Fruit fly (Drosophila melanogaster) whole organism, pupa: ENCODE data around the gene GstD8.

Experiments used
- CG10348 ChIP-seq: fragments of 200-800 bp; sonication (Bioruptor generic); IDR thresholded peaks from 2 replicates; pipeline ENCODE4 v1.3.6; 2022; ENCODE audit warnings: missing biosample characterization, missing genetic modification characterization
- CG12605 ChIP-seq: fragments of 200-800 bp; sonication (Bioruptor generic); IDR thresholded peaks from 2 replicates; pipeline ENCODE4 v1.3.6; 2022; ENCODE audit warnings: missing biosample characterization, missing genetic modification characterization
- CG13204 ChIP-seq: fragments of 200-800 bp; sonication (Bioruptor generic); optimal IDR thresholded peaks from 2 replicates; lab custom pipeline; 2018; ENCODE audit warnings: missing biosample characterization, mild to moderate bottlenecking, missing genetic modification characterization, moderate library complexity
- CG14655 ChIP-seq: fragments of 200-800 bp; sonication (Bioruptor generic); optimal IDR thresholded peaks from 3 replicates; lab custom pipeline; 2017; ENCODE audit warnings: mild to moderate bottlenecking, missing biosample characterization, missing genetic modification reagents, missing genetic modification characterization
- CG15710 ChIP-seq: fragments of 200-800 bp; sonication (Bioruptor generic); optimal IDR thresholded peaks from 2 replicates; lab custom pipeline; 2018; ENCODE audit warnings: missing biosample characterization, mild to moderate bottlenecking, missing genetic modification characterization, moderate library complexity
- CG17806 ChIP-seq: fragments of 200-800 bp; sonication (Bioruptor generic); optimal IDR thresholded peaks from 2 replicates; lab custom pipeline; 2018; ENCODE audit warnings: missing biosample characterization, mild to moderate bottlenecking, missing genetic modification characterization, moderate library complexity
- CG32121 ChIP-seq: fragments of 200-800 bp; sonication (Bioruptor generic); IDR thresholded peaks from 2 replicates; pipeline ENCODE4 v1.3.6; 2022; ENCODE audit warnings: missing biosample characterization, missing genetic modification characterization
- CG34367 ChIP-seq: fragments of 200-800 bp; sonication (Bioruptor generic); optimal IDR thresholded peaks from 2 replicates; lab custom pipeline; 2018; ENCODE audit warnings: missing biosample characterization, mild to moderate bottlenecking, missing genetic modification characterization
- CG4496 ChIP-seq: fragments of 200-800 bp; sonication (Bioruptor generic); IDR thresholded peaks from 3 replicates; pipeline ENCODE4 v1.3.6; 2022; ENCODE audit warnings: missing biosample characterization, missing genetic modification characterization
- CG8159 ChIP-seq: fragments of 200-800 bp; sonication (Bioruptor generic); optimal IDR thresholded peaks from 3 replicates; lab custom pipeline; 2018; ENCODE audit warnings: missing biosample characterization, mild to moderate bottlenecking, missing genetic modification characterization, moderate library complexity
- CG8301 ChIP-seq: fragments of 200-800 bp; sonication (Bioruptor generic); optimal IDR thresholded peaks from 2 replicates; lab custom pipeline; 2018; ENCODE audit warnings: missing biosample characterization, mild to moderate bottlenecking, missing genetic modification characterization
- CG9948 ChIP-seq: fragments of 200-800 bp; sonication (Bioruptor generic); optimal IDR thresholded peaks from 2 replicates; lab custom pipeline; 2018; ENCODE audit warnings: missing biosample characterization, mild to moderate bottlenecking, missing genetic modification characterization, moderate library complexity
- D1 ChIP-seq: fragments of 200-800 bp; sonication (Bioruptor generic); optimal IDR thresholded peaks from 2 replicates; lab custom pipeline; 2018; ENCODE audit warnings: missing biosample characterization, mild to moderate bottlenecking, missing genetic modification characterization, moderate library complexity
- EcR ChIP-seq: fragments of 200-800 bp; sonication (Bioruptor generic); optimal IDR thresholded peaks from 3 replicates; lab custom pipeline; 2019; ENCODE audit warnings: missing biosample characterization, missing genetic modification characterization, mild to moderate bottlenecking, moderate library complexity, missing genetic modification reagents
- Ets98B ChIP-seq: fragments of 200-800 bp; sonication (Bioruptor generic); IDR thresholded peaks from 2 replicates; pipeline ENCODE4 v1.3.6; 2022; ENCODE audit warnings: missing biosample characterization, missing genetic modification characterization
- Pif1A ChIP-seq: fragments of 200-800 bp; sonication (Bioruptor generic); optimal IDR thresholded peaks from 3 replicates; lab custom pipeline; 2016; ENCODE audit warnings: missing biosample characterization, missing genetic modification characterization
- Pif1B ChIP-seq: fragments of 200-800 bp; sonication (Bioruptor generic); optimal IDR thresholded peaks from 3 replicates; lab custom pipeline; 2016; ENCODE audit warnings: missing biosample characterization, missing genetic modification characterization
- Snoo ChIP-seq: fragments of 200-800 bp; sonication (Bioruptor generic); optimal IDR thresholded peaks from 3 replicates; lab custom pipeline; 2017; ENCODE audit warnings: missing biosample characterization, mild to moderate bottlenecking, missing genetic modification characterization, inconsistent platforms
- fd96Ca ChIP-seq: fragments of 200-800 bp; sonication (Bioruptor generic); IDR thresholded peaks from 3 replicates; pipeline ENCODE4 v1.3.6; 2022; ENCODE audit warnings: missing biosample characterization, missing genetic modification characterization
- gl ChIP-seq: fragments of 200-800 bp; sonication (Bioruptor generic); optimal IDR thresholded peaks from 2 replicates; lab custom pipeline; 2018; ENCODE audit warnings: missing biosample characterization, mild to moderate bottlenecking, missing genetic modification characterization
- rn ChIP-seq: fragments of 200-800 bp; sonication (Bioruptor generic); IDR thresholded peaks from 2 replicates; pipeline ENCODE4 v1.3.6; 2022; ENCODE audit warnings: missing biosample characterization, missing genetic modification characterization

GstD8 gene

dm6 chr3R:12365887-12366286 lies 13.9 kb upstream of the GstD8 start:
- TF ChIP-seq Ets98B (GFP tag; lab: Robert Waterston, UW) = no peak
- TF ChIP-seq gl (tag; lab: Kevin White, UChicago) = no peak
- TF ChIP-seq Pif1A = no peak
- no peak for TF ChIP-seq CG34367
- TF ChIP-seq fd96Ca (GFP tag; lab: Robert Waterston, UW) = no peak
- TF ChIP-seq, all 21 proteins: peak for 0

- TF ChIP-seq CG8301 (tag; lab: Kevin White, UChicago) = no peak
- no peak for TF ChIP-seq CG17806 (tag; lab: Kevin White, UChicago)
- no peak for TF ChIP-seq CG9948 (tag; lab: Kevin White, UChicago)
- TF ChIP-seq CG12605 (GFP tag; lab: Robert Waterston, UW) = no peak
- no peak for TF ChIP-seq Ets98B (GFP tag; lab: Robert Waterston, UW)
- no peak for TF ChIP-seq CG14655 (GFP tag; lab: Kevin White, UChicago)
- no peak for TF ChIP-seq gl (tag; lab: Kevin White, UChicago)
Observed at dm6 chr3R:12367464-12367863, 12.3 kb upstream of the GstD8 start, which contains the start of gene GstD9. TSS of gene GstD9 (minus strand) at chr3R:12367564.

dm6 chr3R:12369135-12369792 lies 10.5 kb upstream of the GstD8 start, which contains the start of gene GstD1:
TSS of gene GstD1 (minus strand) at chr3R:12369268.
- TF ChIP-seq rn (GFP tag; lab: Robert Waterston, UW) = no peak
- peak; percentile 48 for TF ChIP-seq EcR (GFP tag; lab: Kevin White, UChicago)
- peak; percentile 86 for TF ChIP-seq CG14655 (GFP tag; lab: Kevin White, UChicago)
- no peak for TF ChIP-seq D1 (tag; lab: Kevin White, UChicago)
- TF ChIP-seq CG12605 (GFP tag; lab: Robert Waterston, UW) = peak; percentile 75
- TF ChIP-seq CG15710 (tag; lab: Kevin White, UChicago) = peak; percentile 24
- peak; percentile 72 for TF ChIP-seq CG9948 (tag; lab: Kevin White, UChicago)
- peak; percentile 88 for TF ChIP-seq CG8301 (tag; lab: Kevin White, UChicago)
- TF ChIP-seq CG10348 (GFP tag; lab: Robert Waterston, UW) = peak; percentile 30
- peak; percentile 17 for TF ChIP-seq CG34367
- TF ChIP-seq fd96Ca (GFP tag; lab: Robert Waterston, UW) = peak; percentile 89; the same call in 2 of the 3 replicates
- peak; percentile 39 for TF ChIP-seq CG17806 (tag; lab: Kevin White, UChicago)
- peak; percentile 14 for TF ChIP-seq Snoo (tag; lab: Kevin White, UChicago)
- peak; percentile 90 for TF ChIP-seq Ets98B (GFP tag; lab: Robert Waterston, UW)
- peak; percentile 74 for TF ChIP-seq CG4496 (GFP tag; lab: Robert Waterston, UW)
- TF ChIP-seq Pif1B (GFP tag; lab: Kevin White, UChicago) = peak; percentile 38
- TF ChIP-seq CG8159 (tag; lab: Kevin White, UChicago) = peak; percentile 47
- peak; percentile 53 for TF ChIP-seq Pif1A
- TF ChIP-seq gl (tag; lab: Kevin White, UChicago) = no peak
- no peak for TF ChIP-seq CG13204 (GFP tag; lab: Kevin White, UChicago)
- TF ChIP-seq CG32121 = peak; percentile 92

- TF ChIP-seq CG4496 (GFP tag; lab: Robert Waterston, UW) (no peak), CG8301 (tag; lab: Kevin White, UChicago) (no peak), Pif1B (GFP tag; lab: Kevin White, UChicago) (no peak), CG13204 (GFP tag; lab: Kevin White, UChicago) (no peak), CG12605 (GFP tag; lab: Robert Waterston, UW) (no peak), CG14655 (GFP tag; lab: Kevin White, UChicago) (no peak), Ets98B (GFP tag; lab: Robert Waterston, UW) (no peak), CG34367 (no peak), Pif1A (no peak), CG10348 (GFP tag; lab: Robert Waterston, UW) (no peak), CG32121 (no peak), Snoo (tag; lab: Kevin White, UChicago) (no peak), CG9948 (tag; lab: Kevin White, UChicago) (no peak), EcR (GFP tag; lab: Kevin White, UChicago) (no peak), CG8159 (tag; lab: Kevin White, UChicago) (no peak), rn (GFP tag; lab: Robert Waterston, UW) (no peak), CG15710 (tag; lab: Kevin White, UChicago) (no peak), CG17806 (tag; lab: Kevin White, UChicago) (no peak), fd96Ca (GFP tag; lab: Robert Waterston, UW) (no peak)
Observed at dm6 chr3R:12369793-12370642, 9.8 kb upstream of the GstD8 start.

- TF ChIP-seq Pif1B (GFP tag; lab: Kevin White, UChicago) (no peak), EcR (GFP tag; lab: Kevin White, UChicago) (peak; percentile 84), CG12605 (GFP tag; lab: Robert Waterston, UW) (peak; percentile 10; the same call in 1 of the 2 replicates)
Observed at dm6 chr3R:12370643-12370995, 9.2 kb upstream of the GstD8 start.
